Worm (Caenorhabditis elegans) whole organism, mixed stage, embryonic: ENCODE data around the gene chmp-7.

Experiments used
- M03D4.4 ChIP-seq: sonication (generic microtip); optimal IDR thresholded peaks from 2 replicates; lab custom pipeline; 2017; ENCODE audit warnings: mild to moderate bottlenecking, missing genetic modification characterization, missing compliant biosample characterization
- blmp-1 ChIP-seq: fragments of 150-350 bp; optimal IDR thresholded peaks from 2 replicates; lab custom pipeline; 2014; ENCODE audit warnings: missing biosample characterization, missing genetic modification characterization
- ceh-39 ChIP-seq: fragments of 150-350 bp; optimal IDR thresholded peaks from 2 replicates; lab custom pipeline; 2014; ENCODE audit warnings: missing biosample characterization, missing genetic modification characterization
- ceh-43 ChIP-seq: fragments of 200-800 bp; sonication (Bioruptor generic); optimal IDR thresholded peaks from 2 replicates; lab custom pipeline; 2018; ENCODE audit warnings: mild to moderate bottlenecking, missing genetic modification characterization, moderate library complexity, missing compliant biosample characterization
- ceh-83 ChIP-seq: fragments of 200-800 bp; sonication (Bioruptor generic); optimal IDR thresholded peaks from 2 replicates; lab custom pipeline; 2018; ENCODE audit warnings: mild to moderate bottlenecking, missing genetic modification characterization, missing compliant biosample characterization
- ces-1 ChIP-seq: fragments of 150-350 bp; optimal IDR thresholded peaks from 2 replicates; lab custom pipeline; 2014; ENCODE audit warnings: missing biosample characterization, missing genetic modification reagents, missing genetic modification characterization
- cnd-1 ChIP-seq: fragments of 200-800 bp; sonication (Bioruptor generic); optimal IDR thresholded peaks from 2 replicates; lab custom pipeline; 2018; ENCODE audit warnings: mild to moderate bottlenecking, missing genetic modification characterization, missing compliant biosample characterization
- drap-1 ChIP-seq: fragments of 200-800 bp; sonication (Bioruptor generic); optimal IDR thresholded peaks from 3 replicates; lab custom pipeline; 2018; ENCODE audit warnings: mild to moderate bottlenecking, missing genetic modification characterization, missing compliant biosample characterization
- elt-1 ChIP-seq: sonication (generic microtip); optimal IDR thresholded peaks from 2 replicates; lab custom pipeline; 2017; ENCODE audit warnings: missing genetic modification characterization, mild to moderate bottlenecking, missing compliant biosample characterization, antibody characterized with exemption, moderate library complexity, borderline replicate concordance; ENCODE audit not compliant: insufficient read depth
- elt-3 ChIP-seq: fragments of 150-350 bp; optimal IDR thresholded peaks from 2 replicates; lab custom pipeline; 2014; ENCODE audit warnings: missing biosample characterization, missing genetic modification characterization
- flh-1 ChIP-seq: fragments of 200-800 bp; sonication (Bioruptor generic); optimal IDR thresholded peaks from 2 replicates; lab custom pipeline; 2018; ENCODE audit warnings: mild to moderate bottlenecking, missing genetic modification characterization, moderate library complexity, missing compliant biosample characterization
- ham-2 ChIP-seq: fragments of 200-800 bp; sonication (Bioruptor generic); optimal IDR thresholded peaks from 2 replicates; lab custom pipeline; 2018; ENCODE audit warnings: mild to moderate bottlenecking, missing genetic modification characterization, missing compliant biosample characterization
- hlh-1 ChIP-seq: fragments of 150-350 bp; optimal IDR thresholded peaks from 2 replicates; lab custom pipeline; 2014; ENCODE audit warnings: missing biosample characterization, missing genetic modification reagents, missing genetic modification characterization
- lin-13 ChIP-seq: fragments of 150-350 bp; optimal IDR thresholded peaks from 2 replicates; lab custom pipeline; 2014; ENCODE audit warnings: missing biosample characterization, missing genetic modification characterization
- lin-32 ChIP-seq: fragments of 200-800 bp; sonication (Bioruptor generic); optimal IDR thresholded peaks from 2 replicates; lab custom pipeline; 2018; ENCODE audit warnings: mild to moderate bottlenecking, missing genetic modification characterization, missing compliant biosample characterization
- lsy-2 ChIP-seq: fragments of 150-350 bp; optimal IDR thresholded peaks from 2 replicates; lab custom pipeline; 2014; ENCODE audit warnings: missing biosample characterization, missing genetic modification characterization
- mab-5 ChIP-seq: fragments of 150-350 bp; optimal IDR thresholded peaks from 2 replicates; lab custom pipeline; 2014; ENCODE audit warnings: missing biosample characterization, missing genetic modification characterization
- mep-1 ChIP-seq: fragments of 150-350 bp; optimal IDR thresholded peaks from 2 replicates; lab custom pipeline; 2017; ENCODE audit warnings: missing biosample characterization, missing genetic modification reagents, missing genetic modification characterization, inconsistent platforms
- mls-2 ChIP-seq: sonication (generic microtip); optimal IDR thresholded peaks from 2 replicates; lab custom pipeline; 2016; ENCODE audit warnings: mild to moderate bottlenecking, missing genetic modification characterization, moderate library complexity, missing compliant biosample characterization
- nhr-12 ChIP-seq: fragments of 150-350 bp; optimal IDR thresholded peaks from 2 replicates; lab custom pipeline; 2014; ENCODE audit warnings: missing biosample characterization, missing genetic modification characterization
- nhr-2 ChIP-seq: fragments of 150-350 bp; optimal IDR thresholded peaks from 2 replicates; lab custom pipeline; 2014; ENCODE audit warnings: missing biosample characterization, missing genetic modification characterization
- nhr-237 ChIP-seq: fragments of 150-350 bp; optimal IDR thresholded peaks from 2 replicates; lab custom pipeline; 2014; ENCODE audit warnings: missing biosample characterization, missing genetic modification characterization
- nhr-28 ChIP-seq: fragments of 150-350 bp; optimal IDR thresholded peaks from 2 replicates; lab custom pipeline; 2014; ENCODE audit warnings: missing biosample characterization, missing genetic modification characterization
- nhr-76 ChIP-seq: sonication (generic microtip); optimal IDR thresholded peaks from 2 replicates; lab custom pipeline; 2017; ENCODE audit warnings: missing biosample characterization, missing genetic modification characterization
- pha-4 ChIP-seq: fragments of 150-350 bp; optimal IDR thresholded peaks from 2 replicates; lab custom pipeline; 2018; ENCODE audit warnings: missing biosample characterization, missing genetic modification reagents, missing genetic modification characterization
- sem-2 ChIP-seq: fragments of 200-800 bp; sonication (Bioruptor generic); optimal IDR thresholded peaks from 2 replicates; lab custom pipeline; 2018; ENCODE audit warnings: mild to moderate bottlenecking, missing genetic modification characterization, missing compliant biosample characterization
- snpc-4 ChIP-seq: fragments of 150-350 bp; optimal IDR thresholded peaks from 2 replicates; lab custom pipeline; 2014; ENCODE audit warnings: missing biosample characterization, missing genetic modification characterization
- tbx-8 ChIP-seq: fragments of 200-800 bp; sonication (Bioruptor generic); optimal IDR thresholded peaks from 2 replicates; lab custom pipeline; 2018; ENCODE audit warnings: mild to moderate bottlenecking, missing genetic modification characterization, moderate library complexity, missing compliant biosample characterization
- unc-120 ChIP-seq: sonication (generic microtip); optimal IDR thresholded peaks from 2 replicates; lab custom pipeline; 2017; ENCODE audit warnings: missing genetic modification characterization, missing compliant biosample characterization; ENCODE audit not compliant: poor library complexity, severe bottlenecking
- unc-39 ChIP-seq: fragments of 150-350 bp; optimal IDR thresholded peaks from 2 replicates; lab custom pipeline; 2014; ENCODE audit warnings: missing biosample characterization, missing genetic modification characterization
- unc-62 ChIP-seq: fragments of 150-350 bp; optimal IDR thresholded peaks from 2 replicates; lab custom pipeline; 2014; ENCODE audit warnings: missing biosample characterization, missing genetic modification reagents, missing genetic modification characterization
- zip-8 ChIP-seq: fragments of 150-350 bp; optimal IDR thresholded peaks from 2 replicates; lab custom pipeline; 2014; ENCODE audit warnings: missing biosample characterization, missing genetic modification characterization

The chmp-7 gene

DNA sequence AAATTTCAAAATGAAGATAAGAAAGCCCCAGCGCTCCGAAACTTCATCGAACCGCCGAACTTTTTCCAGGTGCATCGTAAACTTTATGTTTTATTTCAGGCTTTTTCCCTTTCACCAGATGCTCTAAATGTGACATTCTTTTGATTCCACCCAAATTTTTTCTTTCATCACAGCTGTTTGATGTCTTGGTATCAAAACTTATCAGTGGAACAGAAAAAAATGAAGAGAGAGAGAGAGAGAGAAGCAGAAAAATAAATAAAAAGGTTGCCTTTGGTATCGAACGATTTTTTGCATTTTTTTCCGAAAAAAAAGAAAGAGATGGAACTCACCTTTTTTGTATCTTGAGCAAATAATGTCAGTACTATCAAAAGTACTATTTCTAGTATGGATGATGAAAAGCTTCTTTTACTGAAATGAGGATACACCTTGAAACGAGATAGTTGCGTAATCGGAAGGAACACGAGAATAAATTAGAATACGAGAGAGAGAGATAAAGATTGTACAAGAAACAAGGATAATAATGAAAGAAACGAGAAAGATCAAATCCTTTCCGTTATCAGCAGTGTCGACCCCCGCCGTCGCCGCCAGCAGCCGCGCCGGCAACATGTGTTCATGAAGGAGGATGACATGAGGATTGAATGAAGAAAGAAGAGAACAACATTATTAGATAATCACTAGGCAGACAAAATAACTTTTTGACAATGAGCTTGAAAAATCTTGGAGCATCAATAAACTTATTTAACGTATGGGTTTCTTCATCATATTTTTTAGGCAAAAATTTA lies 21.5 kb downstream of the chmp-7 start:
- TF ChIP-seq unc-62 (GFP tag; lab: Kevin White, UChicago) = peak; percentile 46
- peak; percentile 39 for TF ChIP-seq zip-8 (tag; lab: Kevin White, UChicago)
- peak; percentile 54 for TF ChIP-seq unc-120
- no peak for TF ChIP-seq nhr-28 (tag; lab: Kevin White, UChicago)
- TF ChIP-seq hlh-1 = peak; percentile 79
- no peak for TF ChIP-seq ceh-83 (GFP tag; lab: Kevin White, UChicago)
- no peak for TF ChIP-seq lsy-2 (tag; lab: Kevin White, UChicago)
- TF ChIP-seq mep-1 = no peak
- TF ChIP-seq lin-13 (tag; lab: Kevin White, UChicago) = no peak

DNA sequence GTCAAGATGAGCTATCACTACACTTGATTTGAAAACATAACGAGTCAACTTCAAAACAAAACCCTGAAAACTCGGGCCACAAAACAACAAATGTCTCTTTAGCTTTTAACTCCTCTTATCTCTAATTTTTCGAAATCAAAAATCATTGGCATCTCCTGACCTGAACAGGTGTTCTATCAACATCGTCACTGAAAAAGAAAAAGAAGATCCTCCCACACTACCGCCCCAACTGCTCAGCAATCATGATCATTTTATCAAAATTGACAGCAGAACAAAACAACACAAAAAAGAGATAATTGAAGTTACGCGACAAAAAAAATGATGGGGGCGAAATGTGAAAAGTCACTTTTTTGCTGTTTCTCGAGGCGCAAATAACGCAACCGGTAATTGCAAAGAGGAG lies 23.6 kb downstream of the chmp-7 start:
- TF ChIP-seq mab-5 (no peak), lin-32 (GFP tag; lab: Kevin White, UChicago) (no peak), nhr-28 (tag; lab: Kevin White, UChicago) (no peak), lin-13 (tag; lab: Kevin White, UChicago) (no peak), pha-4 (tag; lab: Kevin White, UChicago) (no peak)

DNA sequence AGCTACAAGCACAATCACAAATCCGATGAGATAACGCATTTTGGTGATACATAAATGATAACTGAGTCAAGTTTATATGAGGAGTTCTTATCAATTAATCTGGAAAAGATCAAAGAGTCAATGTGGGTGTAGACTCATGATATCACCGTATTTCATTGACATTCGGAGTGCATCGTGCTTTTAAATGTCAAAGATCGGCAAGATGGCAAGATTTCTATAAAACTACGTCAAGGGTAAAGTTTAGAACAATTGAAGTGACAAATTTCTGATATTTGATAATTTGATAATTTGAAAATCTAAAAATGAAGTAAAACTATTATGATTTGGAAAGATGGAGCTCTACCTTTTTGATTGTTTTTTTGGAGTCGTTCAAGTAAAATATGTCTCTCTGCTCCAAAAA lies 28.3 kb downstream of the chmp-7 start, which contains the start of gene sysm-1:
Gene sysm-1, minus strand, starts transcription at position 101 of the 400 bp plus-strand sequence.
- TF ChIP-seq nhr-12 (tag; lab: Kevin White, UChicago) = no peak
- no peak for TF ChIP-seq ceh-43
- no peak for TF ChIP-seq mls-2 (tag; lab: Kevin White, UChicago)
- TF ChIP-seq mab-5 = no peak
- no peak for TF ChIP-seq nhr-28 (tag; lab: Kevin White, UChicago)
- TF ChIP-seq nhr-237 = no peak
- no peak for TF ChIP-seq blmp-1 (tag; lab: Kevin White, UChicago)
- no peak for TF ChIP-seq drap-1 (GFP tag; lab: Kevin White, UChicago)
- TF ChIP-seq lsy-2 (tag; lab: Kevin White, UChicago) = no peak
- TF ChIP-seq mep-1 = no peak
- no peak for TF ChIP-seq flh-1 (GFP tag; lab: Kevin White, UChicago)
- TF ChIP-seq unc-39 = no peak
- TF ChIP-seq lin-13 (tag; lab: Kevin White, UChicago) = no peak
- no peak for TF ChIP-seq elt-1 (tag; lab: Kevin White, UChicago)
- no peak for TF ChIP-seq pha-4 (tag; lab: Kevin White, UChicago)
- no peak for TF ChIP-seq unc-62 (GFP tag; lab: Kevin White, UChicago)
- no peak for TF ChIP-seq tbx-8 (GFP tag; lab: Kevin White, UChicago)
- no peak for TF ChIP-seq sem-2 (GFP tag; lab: Kevin White, UChicago)

DNA sequence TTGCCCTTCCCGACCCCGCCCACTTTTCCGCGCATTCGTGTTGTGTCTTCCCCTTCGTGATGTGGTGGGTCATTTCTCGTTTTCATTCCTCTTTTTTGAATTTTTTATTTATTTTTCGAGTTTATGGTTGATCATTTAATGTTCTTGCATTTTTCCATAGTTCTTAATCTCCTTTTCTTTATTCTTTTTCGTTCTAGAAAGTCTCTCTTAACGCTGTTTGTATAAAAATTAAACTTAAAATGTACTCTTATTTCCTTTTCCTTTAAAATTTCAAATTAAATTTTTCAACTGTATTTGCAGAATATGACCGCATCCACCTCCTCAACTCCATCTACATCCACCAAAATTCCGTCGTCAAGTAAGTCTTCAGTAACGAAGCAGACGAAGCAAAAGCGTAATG lies 31.5 kb downstream of the chmp-7 start, which contains the start of gene hlh-3:
Gene hlh-3, plus strand, starts transcription at position 301 of the 400 bp plus-strand sequence.
- TF ChIP-seq blmp-1 (tag; lab: Kevin White, UChicago) (no peak), elt-3 (tag; lab: Kevin White, UChicago) (no peak)

DNA sequence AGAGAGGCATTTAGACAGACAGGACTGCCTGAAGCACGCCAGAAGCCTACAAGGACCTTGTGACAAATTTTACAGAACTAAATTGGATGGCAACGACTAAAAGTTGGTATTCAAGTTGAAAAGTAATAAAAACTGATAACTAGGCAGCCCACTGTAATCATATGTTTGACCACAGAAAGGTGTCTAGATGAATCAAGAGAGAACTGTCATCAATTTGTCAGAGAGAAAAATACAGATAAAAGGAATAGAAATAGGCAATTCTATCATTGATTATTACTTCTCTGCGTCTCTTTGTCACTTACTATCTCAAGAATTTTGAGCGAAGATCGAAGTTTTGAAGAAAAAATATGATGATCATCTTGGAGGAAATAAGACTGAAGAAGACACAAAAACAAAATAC lies 38.1 kb downstream of the chmp-7 start:
- TF ChIP-seq ceh-83 (GFP tag; lab: Kevin White, UChicago) (no peak), ham-2 (GFP tag; lab: Kevin White, UChicago) (no peak), cnd-1 (tag; lab: Kevin White, UChicago) (no peak), mep-1 (no peak), nhr-12 (tag; lab: Kevin White, UChicago) (no peak), nhr-76 (no peak), pha-4 (tag; lab: Kevin White, UChicago) (no peak), ces-1 (GFP tag; lab: Kevin White, UChicago) (no peak), nhr-28 (tag; lab: Kevin White, UChicago) (no peak), drap-1 (GFP tag; lab: Kevin White, UChicago) (no peak), M03D4.4 (no peak), ceh-39 (tag; lab: Kevin White, UChicago) (no peak), mls-2 (tag; lab: Kevin White, UChicago) (no peak), zip-8 (tag; lab: Kevin White, UChicago) (no peak), flh-1 (GFP tag; lab: Kevin White, UChicago) (no peak), elt-3 (tag; lab: Kevin White, UChicago) (no peak), nhr-2 (tag; lab: Kevin White, UChicago) (no peak), snpc-4 (tag; lab: Kevin White, UChicago) (no peak)
